Worm (Caenorhabditis elegans) whole organism, early embryonic: ENCODE data around the gene ncs-7.

Experiments used
- ama-1 ChIP-seq: fragments of 150-350 bp; optimal IDR thresholded peaks from 2 replicates; lab custom pipeline; 2014
- ceh-13 ChIP-seq: fragments of 200-800 bp; sonication (Bioruptor generic); optimal IDR thresholded peaks from 2 replicates; lab custom pipeline; 2018; ENCODE audit warnings: mild to moderate bottlenecking, missing genetic modification characterization, missing compliant biosample characterization
- ets-7 ChIP-seq: sonication (generic microtip); optimal IDR thresholded peaks from 2 replicates; lab custom pipeline; 2016; ENCODE audit warnings: missing genotype, missing genetic modification characterization, missing compliant biosample characterization
- flt-1 ChIP-seq: fragments of 200-800 bp; sonication (Bioruptor generic); IDR thresholded peaks from 2 replicates; pipeline ENCODE4 v1.3.6; 2022; ENCODE audit warnings: missing genetic modification characterization, missing compliant biosample characterization
- hmg-4 ChIP-seq: fragments of 200-800 bp; sonication (Bioruptor generic); optimal IDR thresholded peaks from 2 replicates; lab custom pipeline; 2018; ENCODE audit warnings: mild to moderate bottlenecking, missing genetic modification characterization, missing compliant biosample characterization
- tbx-37 ChIP-seq: fragments of 200-800 bp; sonication (Bioruptor generic); conservative IDR thresholded peaks from 2 replicates; pipeline ENCODE4 v1.3.6; 2022; ENCODE audit warnings: missing genetic modification reagents, missing genetic modification characterization, missing compliant biosample characterization

ce11 chrX:17601345-17601744 is 13.0 kb upstream of the ncs-7 start:
- no peak for TF ChIP-seq ama-1
- no peak for TF ChIP-seq ceh-13 (GFP tag; lab: Kevin White, UChicago)
- no peak for TF ChIP-seq ets-7 (tag; lab: Kevin White, UChicago)
- no peak for TF ChIP-seq hmg-4 (GFP tag; lab: Kevin White, UChicago)
- no peak for TF ChIP-seq tbx-37 (GFP tag; lab: Robert Waterston, UW)
- TF ChIP-seq flt-1 (GFP tag; lab: Robert Waterston, UW): no peak
